Worm (Caenorhabditis elegans) whole organism, L1 larva: ENCODE measurements around the gene aqp-11.

ENCODE experiments used
- C16A3.4 ChIP-seq: fragments of 150-350 bp; optimal IDR thresholded peaks from 2 replicates; lab custom pipeline; 2014; ENCODE audit warnings: missing biosample characterization, missing genetic modification characterization
- Y116A8C.19 ChIP-seq: sonication (generic microtip); optimal IDR thresholded peaks from 2 replicates; lab custom pipeline; 2016; ENCODE audit warnings: missing compliant biosample characterization, missing genetic modification characterization, borderline replicate concordance
- alr-1 ChIP-seq: fragments of 200-800 bp; sonication (Bioruptor generic); optimal IDR thresholded peaks from 2 replicates; lab custom pipeline; 2018; ENCODE audit warnings: borderline replicate concordance, mild to moderate bottlenecking, missing genetic modification characterization, missing compliant biosample characterization
- ceh-63 ChIP-seq: fragments of 200-800 bp; sonication (Bioruptor generic); optimal IDR thresholded peaks from 2 replicates; lab custom pipeline; 2018; ENCODE audit warnings: mild to moderate bottlenecking, missing genetic modification characterization, missing compliant biosample characterization
- ceh-82 ChIP-seq, 3 experiments: fragments of 150-350 bp in 1 of 3; sonication (generic microtip) in 2 of 3; optimal IDR thresholded peaks; 2 replicates each; lab custom pipeline; 2014 to 2017; ENCODE audit warnings: missing biosample characterization in 3 of 3, missing genetic modification characterization in 3 of 3
- ceh-88 ChIP-seq: fragments of 200-800 bp; sonication (Bioruptor generic); IDR thresholded peaks from 2 replicates; pipeline ENCODE4 v1.3.6; 2022; ENCODE audit warnings: missing genetic modification characterization, missing compliant biosample characterization
- dpl-1 ChIP-seq, 3 experiments: fragments of 150-350 bp in 2 of 3; sonication (generic microtip) in 1 of 3; optimal IDR thresholded peaks; 2 replicates each; lab custom pipeline; 2014 to 2017; ENCODE audit warnings: missing biosample characterization in 3 of 3, missing genetic modification characterization in 3 of 3, missing genetic modification reagents in 3 of 3
- dsc-1 ChIP-seq: sonication (generic microtip); optimal IDR thresholded peaks from 2 replicates; lab custom pipeline; 2016; ENCODE audit warnings: mild to moderate bottlenecking, missing genetic modification characterization, missing compliant biosample characterization
- efl-1 ChIP-seq, 4 experiments: fragments of 150-350 bp; optimal IDR thresholded peaks in 3 of 4; peaks in 1 of 4; 1 replicate in 1 of 4; 2 replicates in 3 of 4; lab custom pipeline; 2014; ENCODE audit warnings: missing biosample characterization in 2 of 4, missing genetic modification characterization in 2 of 4, missing genetic modification reagents in 2 of 4
- efl-3 ChIP-seq: fragments of 200-800 bp; sonication (Bioruptor generic); optimal IDR thresholded peaks from 2 replicates; lab custom pipeline; 2018; ENCODE audit warnings: mild to moderate bottlenecking, missing genetic modification characterization, missing compliant biosample characterization
- ets-5 ChIP-seq: fragments of 200-800 bp; sonication (Bioruptor generic); IDR thresholded peaks from 2 replicates; pipeline ENCODE4 v1.3.6; 2022; ENCODE audit warnings: missing genetic modification characterization, missing compliant biosample characterization
- grh-1 ChIP-seq: fragments of 200-800 bp; sonication (Bioruptor generic); IDR thresholded peaks from 2 replicates; pipeline ENCODE4 v1.3.6; 2022; ENCODE audit warnings: missing genetic modification reagents, missing genetic modification characterization, missing compliant biosample characterization
- hlh-17 ChIP-seq: fragments of 200-800 bp; sonication (Bioruptor generic); optimal IDR thresholded peaks from 2 replicates; lab custom pipeline; 2018; ENCODE audit warnings: missing genetic modification characterization, mild to moderate bottlenecking, missing compliant biosample characterization, moderate library complexity, borderline replicate concordance
- hlh-4 ChIP-seq: sonication (generic microtip); optimal IDR thresholded peaks from 2 replicates; lab custom pipeline; 2016; ENCODE audit warnings: mild to moderate bottlenecking, missing genetic modification characterization, missing compliant biosample characterization
- irx-1 ChIP-seq: sonication (generic microtip); optimal IDR thresholded peaks from 2 replicates; lab custom pipeline; 2016; ENCODE audit warnings: missing genetic modification characterization, missing compliant biosample characterization
- isw-1 ChIP-seq: fragments of 200-800 bp; sonication (Bioruptor generic); IDR thresholded peaks from 2 replicates; pipeline ENCODE4 v1.3.6; 2022; ENCODE audit warnings: missing genetic modification characterization, missing compliant biosample characterization
- jun-1 ChIP-seq: fragments of 150-350 bp; optimal IDR thresholded peaks from 2 replicates; lab custom pipeline; 2014; ENCODE audit warnings: missing biosample characterization, missing genetic modification reagents, missing genetic modification characterization
- lin-14 ChIP-seq: fragments of 200-800 bp; sonication (Bioruptor generic); optimal IDR thresholded peaks from 2 replicates; lab custom pipeline; 2018; ENCODE audit warnings: mild to moderate bottlenecking, missing genetic modification characterization, moderate library complexity, missing compliant biosample characterization
- lin-15B ChIP-seq: fragments of 150-350 bp; sonication (generic microtip); optimal IDR thresholded peaks from 3 replicates; lab custom pipeline; 2014; ENCODE audit warnings: missing biosample characterization, missing genetic modification characterization
- lin-35 ChIP-seq, 2 experiments: fragments of 150-350 bp; optimal IDR thresholded peaks; 2 replicates each; lab custom pipeline; 2014; ENCODE audit warnings: missing biosample characterization in 2 of 2, missing genetic modification characterization in 2 of 2, missing genetic modification reagents in 2 of 2
- mab-9 ChIP-seq: fragments of 200-800 bp; sonication (Bioruptor generic); IDR thresholded peaks from 2 replicates; pipeline ENCODE4 v1.3.6; 2022; ENCODE audit warnings: missing genetic modification reagents, missing genetic modification characterization, missing compliant biosample characterization
- mdl-1 ChIP-seq, 2 experiments: fragments of 150-350 bp; optimal IDR thresholded peaks; 2 replicates each; lab custom pipeline; 2014 to 2017; ENCODE audit warnings: missing biosample characterization in 2 of 2, missing genetic modification characterization in 2 of 2, inconsistent platforms in 1 of 2
- mef-2 ChIP-seq: fragments of 150-350 bp; optimal IDR thresholded peaks from 2 replicates; lab custom pipeline; 2014; ENCODE audit warnings: missing biosample characterization, missing genetic modification characterization
- mep-1 ChIP-seq: fragments of 150-350 bp; optimal IDR thresholded peaks from 2 replicates; lab custom pipeline; 2014; ENCODE audit warnings: missing biosample characterization, missing genetic modification characterization
- nhr-11 ChIP-seq: fragments of 150-350 bp; optimal IDR thresholded peaks from 2 replicates; lab custom pipeline; 2014; ENCODE audit warnings: missing biosample characterization, missing genetic modification characterization
- nhr-47 ChIP-seq: sonication (generic microtip); optimal IDR thresholded peaks from 2 replicates; lab custom pipeline; 2016; ENCODE audit warnings: mild to moderate bottlenecking, missing genetic modification characterization, moderate library complexity, missing compliant biosample characterization
- nhr-71 ChIP-seq: sonication (generic microtip); optimal IDR thresholded peaks from 2 replicates; lab custom pipeline; 2016; ENCODE audit warnings: mild to moderate bottlenecking, missing genetic modification characterization, moderate library complexity, missing compliant biosample characterization
- nhr-76 ChIP-seq: sonication (generic microtip); optimal IDR thresholded peaks from 2 replicates; lab custom pipeline; 2017; ENCODE audit warnings: missing biosample characterization, missing genetic modification characterization
- nhr-84 ChIP-seq: sonication (generic microtip); optimal IDR thresholded peaks from 2 replicates; lab custom pipeline; 2017; ENCODE audit warnings: missing biosample characterization, missing genetic modification characterization
- nhr-85 ChIP-seq: sonication (generic microtip); peaks from one replicate; lab custom pipeline; 2016; ENCODE audit warnings: missing genetic modification characterization, inconsistent platforms, missing compliant biosample characterization
- nhr-90 ChIP-seq: sonication (generic microtip); optimal IDR thresholded peaks from 2 replicates; lab custom pipeline; 2016; ENCODE audit warnings: mild to moderate bottlenecking, missing genetic modification characterization, missing compliant biosample characterization; ENCODE audit not compliant: poor library complexity
- pag-3 ChIP-seq: sonication (generic microtip); optimal IDR thresholded peaks from 2 replicates; lab custom pipeline; 2017; ENCODE audit warnings: missing genetic modification characterization, mild to moderate bottlenecking, missing compliant biosample characterization, antibody characterized with exemption, borderline replicate concordance; ENCODE audit not compliant: insufficient read depth
- pax-3 ChIP-seq: fragments of 200-800 bp; sonication (Bioruptor generic); optimal IDR thresholded peaks from 2 replicates; lab custom pipeline; 2018; ENCODE audit warnings: mild to moderate bottlenecking, missing genetic modification characterization, moderate library complexity, missing compliant biosample characterization
- snpc-4 ChIP-seq: fragments of 150-350 bp; optimal IDR thresholded peaks from 2 replicates; lab custom pipeline; 2014; ENCODE audit warnings: missing biosample characterization, missing genetic modification characterization
- snu-23 ChIP-seq: sonication (generic microtip); optimal IDR thresholded peaks from 2 replicates; lab custom pipeline; 2016; ENCODE audit warnings: missing genetic modification characterization, missing compliant biosample characterization
- sup-37 ChIP-seq: fragments of 200-800 bp; sonication (Bioruptor generic); optimal IDR thresholded peaks from 2 replicates; lab custom pipeline; 2018; ENCODE audit warnings: mild to moderate bottlenecking, missing genetic modification characterization, missing compliant biosample characterization
- swsn-7 ChIP-seq: sonication (generic microtip); optimal IDR thresholded peaks from 2 replicates; lab custom pipeline; 2016; ENCODE audit warnings: missing genetic modification characterization, missing compliant biosample characterization
- unc-130 ChIP-seq: fragments of 150-350 bp; optimal IDR thresholded peaks from 2 replicates; lab custom pipeline; 2017; ENCODE audit warnings: missing biosample characterization, missing genetic modification characterization, inconsistent platforms
- zip-4 ChIP-seq: fragments of 200-800 bp; sonication (Bioruptor generic); optimal IDR thresholded peaks from 2 replicates; lab custom pipeline; 2018; ENCODE audit warnings: mild to moderate bottlenecking, missing genetic modification characterization, moderate library complexity, missing compliant biosample characterization
- ztf-11 ChIP-seq, 2 experiments: sonication (generic microtip); optimal IDR thresholded peaks; 2 replicates each; lab custom pipeline; 2016 to 2017; ENCODE audit warnings: missing genetic modification characterization in 2 of 2, missing biosample characterization in 1 of 2, missing compliant biosample characterization in 1 of 2

The aqp-11 gene

DNA sequence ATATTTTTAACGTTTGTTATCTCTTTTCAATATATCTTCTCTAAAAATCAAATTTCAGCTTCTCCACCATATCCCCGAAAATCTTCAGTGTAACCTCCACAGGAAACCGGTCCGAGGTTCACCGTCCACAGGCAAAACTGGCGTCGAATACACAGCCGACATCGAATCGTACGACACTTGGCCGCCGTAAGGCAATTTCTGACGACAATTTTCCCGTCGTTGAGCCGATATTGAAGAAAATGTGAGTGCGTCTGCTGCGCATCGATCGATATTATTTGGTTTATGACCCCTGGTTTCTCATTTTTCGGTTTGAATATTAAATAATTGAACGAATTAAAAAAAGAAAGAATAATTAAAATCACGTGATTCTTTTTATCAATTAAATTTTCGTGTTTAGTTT is 14.1 kb downstream of the aqp-11 start, which contains the start of gene cul-2 (continued):
- TF ChIP-seq C16A3.4 (peak; percentile 12), snpc-4 (tag; lab: Kevin White, UChicago) (no peak), ceh-63 (GFP tag; lab: Kevin White, UChicago) (no peak), efl-3 (GFP tag; lab: Kevin White, UChicago) (no peak), ets-5 (GFP tag; lab: Robert Waterston, UW) (no peak), alr-1 (tag; lab: Kevin White, UChicago) (no peak), dpl-1 (GFP tag; optimal IDR thresholded peaks at IDR 0.05; lab: Kevin White, UChicago) (peak in 1 of 3 experiments; percentile 48), zip-4 (no peak), nhr-76 (tag; lab: Kevin White, UChicago) (no peak), irx-1 (tag; lab: Kevin White, UChicago) (peak; percentile 4), jun-1 (tag; lab: Kevin White, UChicago) (no peak), ztf-11 (tag; optimal IDR thresholded peaks at IDR 0.05; lab: Kevin White, UChicago) (no peak), nhr-90 (tag; lab: Kevin White, UChicago) (no peak), efl-1 (optimal IDR thresholded peaks at IDR 0.05; lab: Kevin White, UChicago) (peak in 1 of 2 experiments; percentile 41), efl-1 (GFP tag; optimal IDR thresholded peaks at IDR 0.05 in 1 of 2; lab: Kevin White, UChicago) (peak; percentile 34 to 80), ceh-88 (GFP tag; lab: Robert Waterston, UW) (no peak), lin-14 (no peak), swsn-7 (no peak), pag-3 (no peak), nhr-71 (tag; lab: Kevin White, UChicago) (peak; percentile 9), dsc-1 (tag; lab: Kevin White, UChicago) (peak; percentile 13), grh-1 (GFP tag; lab: Robert Waterston, UW) (no peak), snu-23 (peak; percentile 38), sup-37 (GFP tag; lab: Kevin White, UChicago) (no peak), Y116A8C.19 (tag; lab: Kevin White, UChicago) (no peak)

DNA sequence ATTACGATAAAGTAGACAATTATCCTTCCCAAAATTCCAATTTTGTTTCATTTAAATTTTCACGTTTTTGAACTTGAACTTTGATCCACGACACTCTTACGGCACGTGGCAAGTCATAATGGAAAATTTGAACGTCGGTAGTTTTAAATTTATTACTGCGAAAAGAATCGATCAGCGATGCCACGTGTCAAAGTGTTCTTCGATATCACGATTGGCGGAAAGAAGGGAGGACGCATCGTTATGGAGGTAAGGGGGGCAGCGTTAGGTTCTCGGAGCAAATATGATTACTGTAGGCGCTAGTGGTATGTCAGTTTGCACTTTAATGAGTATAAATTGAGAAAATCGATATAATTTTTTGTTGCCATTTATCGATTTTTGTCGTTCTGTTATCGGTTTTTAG is 19.5 kb downstream of the aqp-11 start, which contains the start of gene cyn-2:
cyn-2 (plus strand) TSS at position 114 of the 400 bp plus-strand sequence.
- TF ChIP-seq hlh-17 (GFP tag; lab: Kevin White, UChicago), result no peak
- TF ChIP-seq mep-1 (tag; lab: Kevin White, UChicago), result no peak
- TF ChIP-seq lin-15B (tag; lab: Kevin White, UChicago), result no peak
- no peak for TF ChIP-seq mef-2 (tag; lab: Kevin White, UChicago)
- TF ChIP-seq mab-9 (GFP tag; lab: Robert Waterston, UW), result no peak
- no peak for TF ChIP-seq unc-130
- TF ChIP-seq nhr-47 (tag; lab: Kevin White, UChicago), result no peak
- TF ChIP-seq nhr-84 (tag; lab: Kevin White, UChicago), result no peak
- TF ChIP-seq lin-35 (GFP tag; optimal IDR thresholded peaks at IDR 0.05; lab: Kevin White, UChicago), result no peak
- TF ChIP-seq isw-1 (GFP tag; lab: Robert Waterston, UW), result no peak
- no peak for TF ChIP-seq hlh-4 (tag; lab: Kevin White, UChicago)
- no peak for TF ChIP-seq swsn-7
- TF ChIP-seq pax-3 (tag; lab: Kevin White, UChicago), result no peak
- TF ChIP-seq nhr-11 (tag; lab: Kevin White, UChicago), result no peak
- no peak for TF ChIP-seq ceh-82 (tag; optimal IDR thresholded peaks at IDR 0.05; lab: Kevin White, UChicago)

DNA sequence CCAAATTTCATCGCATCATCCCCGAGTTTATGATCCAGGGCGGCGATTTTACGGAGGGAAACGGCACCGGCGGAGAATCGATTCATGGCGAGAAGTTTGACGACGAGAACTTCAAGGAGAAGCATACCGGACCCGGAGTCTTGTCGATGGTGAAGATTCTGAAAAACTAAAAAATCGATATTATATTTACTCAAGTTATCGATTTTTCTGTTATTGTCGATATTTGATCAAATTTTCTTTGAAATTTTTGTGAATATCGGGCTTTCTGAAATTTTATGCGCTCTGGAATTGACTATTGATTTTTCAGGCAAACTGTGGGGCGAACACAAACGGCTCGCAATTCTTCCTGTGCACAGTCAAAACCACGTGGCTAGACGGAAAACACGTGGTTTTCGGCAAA is 20.1 kb downstream of the aqp-11 start:
- peak; percentile 51 for TF ChIP-seq nhr-85 (tag; lab: Kevin White, UChicago)
- no peak for TF ChIP-seq mdl-1 (tag; optimal IDR thresholded peaks at IDR 0.05; lab: Kevin White, UChicago)
- no peak for TF ChIP-seq sup-37 (GFP tag; lab: Kevin White, UChicago)
